Fruit fly (Drosophila melanogaster) whole organism, embryonic: Measurements from ENCODE around the gene CG13838.
A peak's percentile ranks its signal among the peaks of the same experiment; 100 is the strongest.

Experiments used
- Atf-2 ChIP-seq: fragments of 200-800 bp; sonication (Bioruptor generic); optimal IDR thresholded peaks from 2 replicates; lab custom pipeline; 2016; ENCODE audit warnings: missing biosample characterization, missing genetic modification characterization
- Atf3 ChIP-seq: fragments of 200-800 bp; sonication (Bioruptor generic); optimal IDR thresholded peaks from 3 replicates; lab custom pipeline; 2016; ENCODE audit warnings: missing biosample characterization, missing genetic modification characterization
- BtbVII ChIP-seq: fragments of 200-800 bp; sonication (Bioruptor generic); optimal IDR thresholded peaks from 3 replicates; lab custom pipeline; 2017; ENCODE audit warnings: missing biosample characterization, mild to moderate bottlenecking, missing genetic modification characterization
- CG10979 ChIP-seq: fragments of 200-800 bp; sonication (Bioruptor generic); optimal IDR thresholded peaks from 2 replicates; lab custom pipeline; 2018; ENCODE audit warnings: missing biosample characterization, mild to moderate bottlenecking, missing genetic modification characterization, moderate library complexity
- CG11093 ChIP-seq: fragments of 200-800 bp; sonication (Bioruptor generic); IDR thresholded peaks from 3 replicates; pipeline ENCODE4 v1.3.6; 2022; ENCODE audit warnings: missing biosample characterization, missing genetic modification characterization
- CG12659 ChIP-seq: fragments of 200-800 bp; sonication (Bioruptor generic); optimal IDR thresholded peaks from 3 replicates; lab custom pipeline; 2017; ENCODE audit warnings: mild to moderate bottlenecking, missing biosample characterization, missing genetic modification reagents, missing genetic modification characterization
- CG14441 ChIP-seq: fragments of 200-800 bp; sonication (Bioruptor generic); IDR thresholded peaks from 2 replicates; pipeline ENCODE4 v1.3.6; 2022; ENCODE audit warnings: missing biosample characterization, missing genetic modification characterization
- CG1647 ChIP-seq: fragments of 200-800 bp; sonication (Bioruptor generic); optimal IDR thresholded peaks from 3 replicates; lab custom pipeline; 2016; ENCODE audit warnings: missing biosample characterization, missing genetic modification characterization
- CG16779 ChIP-seq: fragments of 200-800 bp; sonication (Bioruptor generic); IDR thresholded peaks from 2 replicates; pipeline ENCODE4 v1.3.6; 2022; ENCODE audit warnings: missing biosample characterization, missing genetic modification characterization
- CG16863 ChIP-seq: fragments of 200-800 bp; sonication (Bioruptor generic); optimal IDR thresholded peaks from 3 replicates; lab custom pipeline; 2016; ENCODE audit warnings: missing biosample characterization, missing genetic modification characterization
- CG17186 ChIP-seq: fragments of 200-800 bp; sonication (Bioruptor generic); optimal IDR thresholded peaks from 3 replicates; lab custom pipeline; 2017; ENCODE audit warnings: missing biosample characterization, missing genetic modification reagents, missing genetic modification characterization
- CG17328 ChIP-seq: fragments of 200-800 bp; sonication (Bioruptor generic); IDR thresholded peaks from 2 replicates; pipeline ENCODE4 v1.3.6; 2022; ENCODE audit warnings: missing biosample characterization, missing genetic modification characterization
- CG17802 ChIP-seq: fragments of 200-800 bp; sonication (Bioruptor generic); optimal IDR thresholded peaks from 2 replicates; lab custom pipeline; 2018; ENCODE audit warnings: missing biosample characterization, mild to moderate bottlenecking, missing genetic modification characterization, moderate library complexity
- CG18011 ChIP-seq: fragments of 200-800 bp; sonication (Bioruptor generic); optimal IDR thresholded peaks from 2 replicates; lab custom pipeline; 2017; ENCODE audit warnings: missing biosample characterization, missing genetic modification characterization, mild to moderate bottlenecking, moderate library complexity, missing genotype
- CG31365 ChIP-seq: fragments of 200-800 bp; sonication (Bioruptor generic); optimal IDR thresholded peaks from 2 replicates; lab custom pipeline; 2018; ENCODE audit warnings: missing biosample characterization, mild to moderate bottlenecking, missing genetic modification characterization
- CG4360 ChIP-seq: fragments of 200-800 bp; sonication (Bioruptor generic); IDR thresholded peaks from 2 replicates; pipeline ENCODE4 v1.3.6; 2022; ENCODE audit warnings: missing biosample characterization, missing genetic modification characterization
- CG43689 ChIP-seq: fragments of 200-800 bp; sonication (Bioruptor generic); IDR thresholded peaks from 2 replicates; pipeline ENCODE4 v1.3.6; 2022; ENCODE audit warnings: missing biosample characterization, missing genetic modification characterization
- CG4854 ChIP-seq: fragments of 200-800 bp; sonication (Bioruptor generic); optimal IDR thresholded peaks from 2 replicates; lab custom pipeline; 2016; ENCODE audit warnings: missing biosample characterization, missing genetic modification characterization, inconsistent platforms
- CG6791 ChIP-seq: fragments of 200-800 bp; sonication (Bioruptor generic); IDR thresholded peaks from 3 replicates; pipeline ENCODE4 v1.3.6; 2022; ENCODE audit warnings: missing biosample characterization, missing genetic modification characterization; ENCODE audit not compliant: partially characterized antibody
- CG7372 ChIP-seq: fragments of 200-800 bp; sonication (Bioruptor generic); IDR thresholded peaks from 2 replicates; pipeline ENCODE4 v1.3.6; 2022; ENCODE audit warnings: missing biosample characterization, missing genetic modification characterization
- CG8388 ChIP-seq: fragments of 200-800 bp; sonication (Bioruptor generic); optimal IDR thresholded peaks from 2 replicates; lab custom pipeline; 2019; ENCODE audit warnings: missing biosample characterization, mild to moderate bottlenecking, missing genetic modification characterization, moderate library complexity
- CG9437 ChIP-seq: fragments of 200-800 bp; sonication (Bioruptor generic); optimal IDR thresholded peaks from 2 replicates; lab custom pipeline; 2018; ENCODE audit warnings: missing biosample characterization, mild to moderate bottlenecking, missing genetic modification characterization
- CG9876 ChIP-seq: fragments of 200-800 bp; sonication (Bioruptor generic); optimal IDR thresholded peaks from 2 replicates; lab custom pipeline; 2016; ENCODE audit warnings: missing biosample characterization, missing genetic modification characterization
- CG9932 ChIP-seq: fragments of 200-800 bp; sonication (Bioruptor generic); IDR thresholded peaks from 2 replicates; pipeline ENCODE4 v1.3.6; 2022; ENCODE audit warnings: missing biosample characterization, missing genetic modification characterization
- CoRest ChIP-seq: fragments of 200-800 bp; sonication (Bioruptor generic); optimal IDR thresholded peaks from 3 replicates; lab custom pipeline; 2018; ENCODE audit warnings: missing biosample characterization, mild to moderate bottlenecking, missing genetic modification characterization, moderate library complexity
- Dad ChIP-seq: fragments of 200-800 bp; sonication (Bioruptor generic); optimal IDR thresholded peaks from 3 replicates; lab custom pipeline; 2016; ENCODE audit warnings: missing biosample characterization, missing genetic modification characterization
- Dll ChIP-seq: fragments of 200-800 bp; sonication (Bioruptor generic); IDR thresholded peaks from 4 replicates; pipeline ENCODE4 v1.3.6; 2022; ENCODE audit warnings: missing biosample characterization, missing genetic modification characterization; ENCODE audit not compliant: partially characterized antibody
- Doc3 ChIP-seq: fragments of 200-800 bp; sonication (Bioruptor generic); IDR thresholded peaks from 3 replicates; pipeline ENCODE4 v1.3.6; 2022; ENCODE audit warnings: missing biosample characterization, missing genetic modification characterization; ENCODE audit not compliant: partially characterized antibody
- Fer2 ChIP-seq: fragments of 200-800 bp; sonication (Bioruptor generic); optimal IDR thresholded peaks from 2 replicates; lab custom pipeline; 2018; ENCODE audit warnings: missing biosample characterization, mild to moderate bottlenecking, missing genetic modification characterization, moderate library complexity
- Gug ChIP-seq: fragments of 200-800 bp; sonication (Bioruptor generic); IDR thresholded peaks from 4 replicates; pipeline ENCODE4 v1.3.6; 2022; ENCODE audit warnings: missing biosample characterization, missing genetic modification characterization
- NC2β ChIP-seq: fragments of 200-800 bp; sonication (Bioruptor generic); optimal IDR thresholded peaks from 2 replicates; lab custom pipeline; 2016; ENCODE audit warnings: missing biosample characterization, missing genetic modification characterization
- NK7.1 ChIP-seq: fragments of 200-800 bp; sonication (Bioruptor generic); optimal IDR thresholded peaks from 3 replicates; lab custom pipeline; 2016; ENCODE audit warnings: missing biosample characterization, missing genetic modification characterization
- Poxn ChIP-seq: fragments of 200-800 bp; sonication (Bioruptor generic); IDR thresholded peaks from 2 replicates; pipeline ENCODE4 v1.3.6; 2022; ENCODE audit warnings: missing biosample characterization, missing genetic modification characterization
- ash1 ChIP-seq: fragments of 200-800 bp; sonication (Bioruptor generic); optimal IDR thresholded peaks from 2 replicates; lab custom pipeline; 2018; ENCODE audit warnings: missing biosample characterization, mild to moderate bottlenecking, missing genetic modification characterization
- bcd ChIP-seq: fragments of 200-800 bp; sonication (Bioruptor generic); optimal IDR thresholded peaks from 2 replicates; lab custom pipeline; 2017; ENCODE audit warnings: missing biosample characterization, mild to moderate bottlenecking, missing genetic modification characterization
- caup ChIP-seq: fragments of 200-800 bp; sonication (Bioruptor generic); optimal IDR thresholded peaks from 3 replicates; lab custom pipeline; 2017; ENCODE audit warnings: missing biosample characterization, mild to moderate bottlenecking, missing genetic modification characterization, moderate library complexity; ENCODE audit not compliant: severe bottlenecking
- crp ChIP-seq, 2 experiments: fragments of 200-800 bp; sonication (Bioruptor generic); optimal IDR thresholded peaks; 2 replicates in 1 of 2; 3 replicates in 1 of 2; lab custom pipeline; 2017; ENCODE audit warnings: missing biosample characterization in 2 of 2, missing genetic modification characterization in 2 of 2, mild to moderate bottlenecking in 1 of 2, moderate library complexity in 1 of 2
- danr ChIP-seq: fragments of 200-800 bp; sonication (Bioruptor generic); IDR thresholded peaks from 2 replicates; pipeline ENCODE4 v1.3.6; 2022; ENCODE audit warnings: missing biosample characterization, missing genetic modification characterization
- dmrt11E ChIP-seq: fragments of 200-800 bp; sonication (Bioruptor generic); optimal IDR thresholded peaks from 3 replicates; lab custom pipeline; 2018; ENCODE audit warnings: missing biosample characterization, mild to moderate bottlenecking, missing genetic modification characterization, moderate library complexity
- knrl ChIP-seq: fragments of 200-800 bp; sonication (Bioruptor generic); IDR thresholded peaks from 3 replicates; pipeline ENCODE4 v1.3.6; 2022; ENCODE audit warnings: missing biosample characterization, missing genetic modification characterization; ENCODE audit not compliant: partially characterized antibody
- lilli ChIP-seq: fragments of 200-800 bp; sonication (Bioruptor generic); optimal IDR thresholded peaks from 3 replicates; lab custom pipeline; 2016; ENCODE audit warnings: missing biosample characterization, missing genetic modification characterization
- maf-S ChIP-seq: fragments of 200-800 bp; sonication (Bioruptor generic); optimal IDR thresholded peaks from 2 replicates; lab custom pipeline; 2016; ENCODE audit warnings: missing biosample characterization, missing genetic modification characterization
- pfk ChIP-seq: fragments of 200-800 bp; sonication (Bioruptor generic); optimal IDR thresholded peaks from 2 replicates; lab custom pipeline; 2018; ENCODE audit warnings: missing biosample characterization, mild to moderate bottlenecking, missing genetic modification characterization, moderate library complexity
- psq ChIP-seq: fragments of 200-800 bp; sonication (Bioruptor generic); optimal IDR thresholded peaks from 2 replicates; lab custom pipeline; 2017; ENCODE audit warnings: missing biosample characterization, missing genetic modification characterization
- salm ChIP-seq: fragments of 200-800 bp; sonication (Bioruptor generic); optimal IDR thresholded peaks from 2 replicates; lab custom pipeline; 2018; ENCODE audit warnings: missing biosample characterization, mild to moderate bottlenecking, missing genetic modification characterization
- ttk ChIP-seq: fragments of 200-800 bp; sonication (Bioruptor generic); IDR thresholded peaks from 2 replicates; pipeline ENCODE4 v2.1.2; 2022; ENCODE audit warnings: missing biosample characterization, missing genetic modification characterization
- tx ChIP-seq: fragments of 200-800 bp; sonication (Bioruptor generic); optimal IDR thresholded peaks from 2 replicates; lab custom pipeline; 2016; ENCODE audit warnings: missing biosample characterization, missing genetic modification characterization
- vnd ChIP-seq: fragments of 200-800 bp; sonication (Bioruptor generic); IDR thresholded peaks from 3 replicates; pipeline ENCODE4 v1.3.6; 2022; ENCODE audit warnings: missing biosample characterization, missing genetic modification characterization; ENCODE audit not compliant: partially characterized antibody
- zf30C ChIP-seq: fragments of 200-800 bp; sonication (Bioruptor generic); optimal IDR thresholded peaks from 3 replicates; lab custom pipeline; 2018; ENCODE audit warnings: missing biosample characterization, mild to moderate bottlenecking, missing genetic modification characterization
- zfh2 ChIP-seq: fragments of 200-800 bp; sonication (Bioruptor generic); optimal IDR thresholded peaks from 2 replicates; lab custom pipeline; 2016; ENCODE audit warnings: missing biosample characterization, missing genetic modification characterization

The CG13838 gene

dm6 chr3R:23053936-23054335, 11.9 kb downstream of the CG13838 start, which contains the start of gene p53 (continued):
- TF ChIP-seq crp (GFP tag; optimal IDR thresholded peaks at IDR 0.05; lab: Kevin White, UChicago) (peak in 1 of 2 experiments; percentile 26), CG18011 (peak; percentile 66), CG11093 (GFP tag; lab: Robert Waterston, UW) (no peak), zf30C (no peak), CG14441 (GFP tag; lab: Robert Waterston, UW) (peak; percentile 66), NK7.1 (peak; percentile 81), CG8388 (GFP tag; lab: Kevin White, UChicago) (peak; percentile 55), Dll (GFP tag; lab: Robert Waterston, UW) (peak; percentile 71), CG6791 (peak; percentile 80), dmrt11E (tag; lab: Kevin White, UChicago) (peak; percentile 62), vnd (peak; percentile 59; the same call in 2 of the 3 replicates), CG7372 (GFP tag; lab: Robert Waterston, UW) (peak; percentile 49; the same call in 1 of the 2 replicates), CG16863 (GFP tag; lab: Kevin White, UChicago) (peak; percentile 29), Gug (no peak), bcd (peak; percentile 89), zfh2 (peak; percentile 29), pfk (GFP tag; lab: Kevin White, UChicago) (peak; percentile 37), caup (peak; percentile 91), CG10979 (peak; percentile 49), lilli (peak; percentile 47), CG16779 (GFP tag; lab: Robert Waterston, UW) (0 out of 2 replicates have a peak, but pooled peaks have one; percentile 5), salm (tag; lab: Kevin White, UChicago) (peak; percentile 22), CG17328 (GFP tag; lab: Robert Waterston, UW) (peak; percentile 62), CG31365 (tag; lab: Kevin White, UChicago) (peak; percentile 66), CG17186 (GFP tag; lab: Kevin White, UChicago) (peak; percentile 73), Poxn (GFP tag; lab: Robert Waterston, UW) (no peak), knrl (GFP tag; lab: Robert Waterston, UW) (peak; percentile 74; the same call in 2 of the 3 replicates), psq (no peak), maf-S (GFP tag; lab: Kevin White, UChicago) (peak; percentile 68), NC2β (peak; percentile 84), Atf-2 (GFP tag; lab: Kevin White, UChicago) (peak; percentile 64), CG43689 (no peak; the same call in 1 of the 2 replicates), CG9932 (GFP tag; lab: Robert Waterston, UW) (peak; percentile 75), CG17802 (tag; lab: Kevin White, UChicago) (peak; percentile 80), Atf3 (GFP tag; lab: Kevin White, UChicago) (peak; percentile 59), Dad (GFP tag; lab: Kevin White, UChicago) (peak; percentile 75), Doc3 (GFP tag; lab: Robert Waterston, UW) (peak; percentile 41; the same call in 1 of the 3 replicates), BtbVII (GFP tag; lab: Kevin White, UChicago) (peak; percentile 79), CG1647 (peak; percentile 71), CG4854 (GFP tag; lab: Kevin White, UChicago) (peak; percentile 77), CoRest (peak; percentile 67), CG9876 (GFP tag; lab: Kevin White, UChicago) (peak; percentile 47), Fer2 (tag; lab: Kevin White, UChicago) (peak; percentile 57), ttk (peak; percentile 55; the same call in 1 of the 2 replicates), CG9437 (GFP tag; lab: Kevin White, UChicago) (peak; percentile 66), tx (GFP tag; lab: Kevin White, UChicago) (peak; percentile 12), CG12659 (GFP tag; lab: Kevin White, UChicago) (peak; percentile 73), danr (GFP tag; lab: Robert Waterston, UW) (no peak), CG4360 (peak; percentile 46), ash1 (GFP tag; lab: Kevin White, UChicago) (peak; percentile 64)
